Worm (Caenorhabditis elegans): ENCODE results near the gene pap-3.

ce11 chrII:11845954-11846353, 29.6 kb upstream of the pap-3 start:
- TF ChIP-seq pha-4 (tag; optimal IDR thresholded peaks at IDR 0.05) (no peak), nhr-237 (tag; optimal IDR thresholded peaks at IDR 0.05) (no peak), zip-8 (tag; optimal IDR thresholded peaks at IDR 0.05) (no peak)
